Worm (Caenorhabditis elegans): Measurements from ENCODE around the gene oig-5.

Gene oig-5

DNA sequence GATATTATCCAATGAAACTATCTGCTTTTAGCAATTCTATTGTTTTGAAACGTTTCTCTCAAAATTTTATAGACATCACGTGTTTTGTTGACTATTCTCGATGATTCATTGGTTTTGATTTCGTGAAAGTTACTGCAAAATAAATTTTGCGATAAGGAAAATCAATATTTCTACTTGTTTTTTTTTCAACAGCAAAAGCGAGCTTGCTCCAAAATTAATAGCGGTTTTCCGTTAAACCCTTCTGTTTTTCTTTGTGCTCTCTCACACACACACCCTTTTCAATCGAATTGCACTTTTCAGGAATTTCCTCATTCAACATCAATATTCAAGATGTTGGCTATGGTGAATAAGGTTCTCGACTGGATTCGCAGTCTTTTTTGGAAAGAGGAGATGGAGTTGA lies 9.2 kb upstream of the oig-5 start, which contains the start of gene arl-8:
Gene arl-8, plus strand, starts transcription at position 301 of the 400 bp plus-strand sequence.
- TF ChIP-seq ces-1 (GFP tag; optimal IDR thresholded peaks at IDR 0.05) (no peak), tbx-8 (GFP tag; optimal IDR thresholded peaks at IDR 0.05) (no peak), lsy-2 (tag; optimal IDR thresholded peaks at IDR 0.05) (no peak), snpc-4 (tag; optimal IDR thresholded peaks at IDR 0.05) (no peak), elt-1 (tag; optimal IDR thresholded peaks at IDR 0.05; ENCODE audit: borderline replicate concordance, insufficient read depth) (no peak), ztf-11 (tag; optimal IDR thresholded peaks at IDR 0.05) (no peak), hlh-1 (tag; optimal IDR thresholded peaks at IDR 0.05) (no peak), nhr-2 (tag; optimal IDR thresholded peaks at IDR 0.05) (no peak), sptf-1 (tag; optimal IDR thresholded peaks at IDR 0.05) (no peak), drap-1 (GFP tag; optimal IDR thresholded peaks at IDR 0.05) (no peak), elt-3 (tag; optimal IDR thresholded peaks at IDR 0.05) (no peak), flh-1 (GFP tag; optimal IDR thresholded peaks at IDR 0.05) (no peak), mls-2 (tag; optimal IDR thresholded peaks at IDR 0.05) (no peak), M03D4.4 (tag; optimal IDR thresholded peaks at IDR 0.05) (no peak), pha-4 (tag; optimal IDR thresholded peaks at IDR 0.05) (no peak), bed-3 (GFP tag; optimal IDR thresholded peaks at IDR 0.05) (no peak), mep-1 (tag; optimal IDR thresholded peaks at IDR 0.05) (no peak)

DNA sequence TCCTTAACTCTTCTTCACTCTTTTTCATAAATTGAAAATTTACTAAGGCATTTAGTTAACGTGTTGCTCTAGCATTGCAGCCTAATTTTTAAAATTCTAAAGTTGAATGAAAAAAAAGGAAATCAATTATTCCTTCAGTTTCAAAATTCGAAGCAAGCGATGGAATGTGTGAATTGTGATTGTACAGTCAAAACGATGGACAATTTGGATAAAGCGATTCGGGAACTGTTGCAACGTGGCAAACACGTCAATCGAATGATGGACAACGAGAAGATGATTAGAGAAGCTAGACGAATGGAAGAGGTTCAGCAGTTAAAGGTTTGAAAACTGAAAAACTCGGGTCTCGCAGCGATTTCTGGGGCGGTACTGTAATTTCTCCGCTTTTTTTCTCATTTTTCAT lies 7.8 kb upstream of the oig-5 start, which contains the start of gene Y57G11C.14:
Gene Y57G11C.14, plus strand, starts transcription at position 126 of the 400 bp plus-strand sequence.
- TF ChIP-seq elt-1 (tag; optimal IDR thresholded peaks at IDR 0.05; ENCODE audit: borderline replicate concordance, insufficient read depth): no peak
- TF ChIP-seq mab-5 (tag; optimal IDR thresholded peaks at IDR 0.05): no peak
- no peak for TF ChIP-seq hlh-1 (tag; optimal IDR thresholded peaks at IDR 0.05)
- no peak for TF ChIP-seq nhr-76 (tag; optimal IDR thresholded peaks at IDR 0.05)
- TF ChIP-seq nhr-28 (tag; optimal IDR thresholded peaks at IDR 0.05): no peak
- TF ChIP-seq ces-1 (GFP tag; optimal IDR thresholded peaks at IDR 0.05): no peak
- no peak for TF ChIP-seq mep-1 (tag; optimal IDR thresholded peaks at IDR 0.05)
- no peak for TF ChIP-seq nhr-2 (tag; optimal IDR thresholded peaks at IDR 0.05)
- TF ChIP-seq ceh-83 (GFP tag; optimal IDR thresholded peaks at IDR 0.05): no peak
- no peak for TF ChIP-seq unc-62 (GFP tag; optimal IDR thresholded peaks at IDR 0.05)
- no peak for TF ChIP-seq bed-3 (GFP tag; optimal IDR thresholded peaks at IDR 0.05)
- no peak for TF ChIP-seq flh-1 (GFP tag; optimal IDR thresholded peaks at IDR 0.05)
- TF ChIP-seq lin-13 (tag; optimal IDR thresholded peaks at IDR 0.05): no peak
- TF ChIP-seq drap-1 (GFP tag; optimal IDR thresholded peaks at IDR 0.05): no peak
- no peak for TF ChIP-seq nhr-237 (tag; optimal IDR thresholded peaks at IDR 0.05)

DNA sequence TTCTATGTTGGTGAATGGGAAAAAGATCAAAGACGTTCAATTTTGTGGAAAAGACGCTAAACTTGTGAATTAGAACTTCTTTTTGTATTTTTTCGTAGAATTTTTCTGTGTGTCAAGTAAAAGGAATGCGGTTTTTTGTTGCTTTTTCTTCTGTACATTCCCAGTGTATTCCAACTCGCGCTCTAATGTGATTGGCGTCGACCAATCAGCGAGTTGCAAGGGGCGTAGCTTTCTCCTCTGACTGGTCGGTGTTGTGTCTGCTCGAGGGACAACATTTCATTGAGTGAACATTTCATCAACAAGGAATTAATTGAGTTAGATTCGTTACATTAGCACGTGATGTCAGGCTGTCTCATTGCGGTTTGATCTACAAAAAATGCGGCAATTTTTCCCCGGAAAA lies 6.1 kb upstream of the oig-5 start:
- no peak for TF ChIP-seq unc-62 (GFP tag; optimal IDR thresholded peaks at IDR 0.05)

DNA sequence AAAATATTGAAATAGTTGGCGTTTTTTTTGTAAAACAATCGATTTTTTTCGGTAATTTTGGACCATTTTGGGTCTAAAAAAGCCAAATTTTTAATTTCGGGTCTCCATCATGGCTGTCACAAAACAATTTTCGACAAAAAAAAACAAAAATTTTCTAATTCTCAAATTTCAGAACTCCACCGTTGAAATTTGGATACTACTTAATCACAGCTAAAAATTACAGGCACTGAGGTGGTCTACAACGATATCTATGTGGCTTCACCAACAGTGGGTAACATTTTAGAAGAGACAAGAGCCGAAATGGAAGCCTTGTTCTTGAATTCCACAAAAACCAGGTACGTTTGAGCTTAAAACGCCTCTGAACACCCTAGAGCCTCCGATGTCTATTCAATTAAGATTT lies 4.7 kb upstream of the oig-5 start, which contains the start of gene Y57G11C.1142:
Gene Y57G11C.1142, plus strand, starts transcription at position 301 of the 400 bp plus-strand sequence.
- TF ChIP-seq elt-3 (tag; optimal IDR thresholded peaks at IDR 0.05) (no peak), unc-120 (tag; optimal IDR thresholded peaks at IDR 0.05; ENCODE audit: poor library complexity, severe bottlenecking) (no peak), nhr-2 (tag; optimal IDR thresholded peaks at IDR 0.05) (no peak), cnd-1 (tag; optimal IDR thresholded peaks at IDR 0.05) (no peak), ceh-39 (tag; optimal IDR thresholded peaks at IDR 0.05) (no peak), sptf-1 (tag; optimal IDR thresholded peaks at IDR 0.05) (no peak), unc-39 (tag; optimal IDR thresholded peaks at IDR 0.05) (no peak), sem-2 (GFP tag; optimal IDR thresholded peaks at IDR 0.05) (no peak), blmp-1 (tag; optimal IDR thresholded peaks at IDR 0.05) (no peak), ces-1 (GFP tag; optimal IDR thresholded peaks at IDR 0.05) (no peak)

DNA sequence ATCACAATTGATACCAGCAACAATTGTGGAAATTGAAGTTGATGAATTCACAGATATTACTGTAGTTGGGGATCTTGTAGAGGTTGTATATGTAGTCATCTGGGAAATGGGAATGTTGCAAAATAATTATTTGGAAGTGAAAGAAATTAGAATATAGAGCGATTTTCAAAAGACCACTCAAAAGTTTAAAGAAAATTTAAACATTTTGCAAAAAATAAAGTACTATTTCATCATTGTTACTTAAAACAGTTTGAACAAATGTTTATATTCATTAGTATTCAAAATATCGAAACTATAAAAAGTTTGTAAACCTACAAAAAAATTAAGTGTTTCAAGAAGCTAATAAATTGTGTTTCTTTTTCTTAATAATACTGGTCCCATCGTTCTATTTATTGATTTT lies 9.3 kb downstream of the oig-5 start, which contains the start of gene Y57G11C.46:
Gene Y57G11C.46, minus strand, starts transcription at position 101 of the 400 bp plus-strand sequence.
- TF ChIP-seq mab-5 (tag; optimal IDR thresholded peaks at IDR 0.05) (no peak), snpc-4 (tag; optimal IDR thresholded peaks at IDR 0.05) (no peak), elt-1 (tag; optimal IDR thresholded peaks at IDR 0.05; ENCODE audit: borderline replicate concordance, insufficient read depth) (no peak), unc-39 (tag; optimal IDR thresholded peaks at IDR 0.05) (no peak), ces-1 (GFP tag; optimal IDR thresholded peaks at IDR 0.05) (no peak), nhr-28 (tag; optimal IDR thresholded peaks at IDR 0.05) (no peak), unc-120 (tag; optimal IDR thresholded peaks at IDR 0.05; ENCODE audit: poor library complexity, severe bottlenecking) (no peak), nhr-76 (tag; optimal IDR thresholded peaks at IDR 0.05) (no peak), mep-1 (tag; optimal IDR thresholded peaks at IDR 0.05) (no peak), lin-32 (GFP tag; optimal IDR thresholded peaks at IDR 0.05) (no peak), nhr-2 (tag; optimal IDR thresholded peaks at IDR 0.05) (no peak), ceh-83 (GFP tag; optimal IDR thresholded peaks at IDR 0.05) (no peak), ceh-43 (GFP tag; optimal IDR thresholded peaks at IDR 0.05) (no peak), lsy-2 (tag; optimal IDR thresholded peaks at IDR 0.05) (no peak), lin-13 (tag; optimal IDR thresholded peaks at IDR 0.05) (no peak), zip-8 (tag; optimal IDR thresholded peaks at IDR 0.05) (no peak), ceh-39 (tag; optimal IDR thresholded peaks at IDR 0.05) (no peak), elt-3 (tag; optimal IDR thresholded peaks at IDR 0.05) (no peak), M03D4.4 (tag; optimal IDR thresholded peaks at IDR 0.05) (no peak)

All from whole organism, mixed stage, embryonic.